Worm (Caenorhabditis elegans): ENCODE data around the gene ckb-4.

DNA sequence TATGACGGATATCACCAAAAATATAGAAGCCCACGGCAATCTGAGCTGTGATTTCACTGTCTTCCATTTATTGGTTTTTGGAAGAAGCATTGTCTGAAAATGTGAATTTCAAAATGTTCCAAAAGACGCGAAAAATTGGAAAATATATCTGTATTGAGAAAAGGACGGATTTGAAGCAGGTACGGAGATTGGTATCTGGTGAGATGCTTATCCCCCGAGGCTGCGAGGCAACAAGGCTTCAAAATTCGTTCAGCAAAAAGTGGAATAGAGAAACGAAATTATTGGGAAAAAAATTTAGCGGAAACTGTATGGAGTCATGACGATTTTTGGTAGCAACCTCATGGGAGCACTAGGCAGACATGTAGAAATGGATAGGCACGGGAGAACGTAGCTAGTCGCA is 6.1 kb downstream of the ckb-4 start, which contains the start of gene F36F12.1:
- TF ChIP-seq nhr-23 (tag; optimal IDR thresholded peaks at IDR 0.05), result no peak
- no peak for TF ChIP-seq ceh-82 (tag; optimal IDR thresholded peaks at IDR 0.05)
- TF ChIP-seq nhr-129 (tag; optimal IDR thresholded peaks at IDR 0.05), result no peak
- no peak for TF ChIP-seq skn-1 (tag; optimal IDR thresholded peaks at IDR 0.05)
- no peak for TF ChIP-seq ceh-16 (tag; optimal IDR thresholded peaks at IDR 0.05)
- TF ChIP-seq ztf-11 (tag; optimal IDR thresholded peaks at IDR 0.05), result no peak
- TF ChIP-seq ZK546.5 (tag; optimal IDR thresholded peaks at IDR 0.05), result no peak
- no peak for TF ChIP-seq nhr-6 (tag; optimal IDR thresholded peaks at IDR 0.05)
- no peak for TF ChIP-seq ama-1 (optimal IDR thresholded peaks at IDR 0.05)
- no peak for TF ChIP-seq F13H6.1 (tag; optimal IDR thresholded peaks at IDR 0.05)
- TF ChIP-seq egl-27 (tag; optimal IDR thresholded peaks at IDR 0.05), result no peak
